Fruit fly (Drosophila melanogaster): Measurements from ENCODE around the gene GluRIIA.

The GluRIIA gene

DNA sequence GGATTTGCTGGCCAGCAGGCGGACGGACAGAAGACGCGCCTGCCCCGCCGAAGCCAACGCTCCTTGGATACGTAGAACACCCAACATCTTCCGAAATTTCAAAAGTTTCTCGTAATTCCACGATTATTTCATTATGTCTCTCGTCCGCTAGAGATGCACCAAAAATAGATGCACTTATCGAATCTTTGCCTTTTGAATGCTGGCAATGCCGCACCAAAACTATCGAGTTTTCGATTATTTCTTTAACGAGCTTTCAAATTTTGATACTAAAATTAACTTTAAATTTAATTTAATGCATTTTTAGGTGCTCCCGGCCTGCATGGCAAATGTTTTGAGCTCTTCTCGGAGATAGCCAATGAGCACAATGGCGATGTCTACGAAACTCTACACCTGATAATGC lies 22.8 kb upstream of the GluRIIA start, which contains the start of gene Coq6:
Gene Coq6 (minus strand): TSS at position 163 of the 400 bp plus-strand sequence.
- TF ChIP-seq Myc (optimal IDR thresholded peaks at IDR 0.05) (no peak), psq (optimal IDR thresholded peaks at IDR 0.05) (no peak), insv (optimal IDR thresholded peaks at IDR 0.05) (no peak), h (optimal IDR thresholded peaks at IDR 0.05) (no peak), Sin3A (optimal IDR thresholded peaks at IDR 0.05) (no peak), ttk (optimal IDR thresholded peaks at IDR 0.05) (no peak)

- no peak for TF ChIP-seq h (optimal IDR thresholded peaks at IDR 0.05)
These were observed 18.2 kb upstream of the GluRIIA start, which contains the start of gene tomb for dm6 chr2L:5536658-5537057. Gene tomb, minus strand, starts transcription at chr2L:5536758.

DNA sequence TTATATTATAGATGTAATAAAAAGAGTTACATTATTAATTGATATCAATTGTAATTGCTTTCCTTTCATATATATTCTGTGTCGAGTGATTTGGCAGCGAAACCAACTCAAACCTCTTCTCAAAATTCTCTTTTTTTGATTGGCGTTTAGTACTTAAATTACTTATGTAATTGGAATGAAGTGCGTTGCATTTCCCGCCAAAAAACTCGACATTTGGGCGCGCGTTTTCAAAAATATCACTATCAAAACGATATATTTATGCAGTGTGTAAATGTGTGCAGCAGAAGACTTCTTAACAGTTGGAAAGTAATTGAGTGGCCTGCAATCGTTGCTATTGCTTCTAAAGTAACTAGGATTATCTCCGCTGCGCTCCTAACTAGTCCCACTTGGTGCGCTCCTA lies 17.8 kb upstream of the GluRIIA start:
- TF ChIP-seq insv (optimal IDR thresholded peaks at IDR 0.05) (no peak), Sin3A (optimal IDR thresholded peaks at IDR 0.05) (no peak), ttk (optimal IDR thresholded peaks at IDR 0.05) (no peak), Myc (optimal IDR thresholded peaks at IDR 0.05) (no peak), h (optimal IDR thresholded peaks at IDR 0.05) (no peak), psq (optimal IDR thresholded peaks at IDR 0.05) (no peak)

DNA sequence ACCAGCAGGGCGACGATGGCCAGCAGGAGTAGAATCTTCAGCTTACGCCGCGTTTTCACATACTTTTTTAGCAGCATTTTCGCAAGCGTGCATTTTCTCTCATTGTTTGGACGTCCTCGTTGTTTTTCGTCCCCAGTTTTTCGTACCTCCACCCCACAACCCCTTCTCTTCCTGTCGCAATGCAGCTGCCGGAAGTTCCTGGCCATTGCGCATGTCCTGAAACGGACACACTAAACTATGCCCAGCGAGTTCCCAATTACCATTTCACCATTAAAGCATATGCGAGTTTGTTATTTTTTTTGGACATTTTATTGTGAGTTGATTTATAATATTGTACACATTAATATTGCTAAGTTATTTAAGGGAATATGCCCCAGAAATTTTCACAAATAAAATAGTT lies 15.8 kb upstream of the GluRIIA start, which contains the start of gene CG14015:
Gene CG14015 (minus strand): TSS at position 163 of the 400 bp plus-strand sequence.
- TF ChIP-seq ttk (optimal IDR thresholded peaks at IDR 0.05), result no peak
- no peak for TF ChIP-seq psq (optimal IDR thresholded peaks at IDR 0.05)
- no peak for TF ChIP-seq Sin3A (optimal IDR thresholded peaks at IDR 0.05)
- TF ChIP-seq h (optimal IDR thresholded peaks at IDR 0.05), result no peak
- TF ChIP-seq Myc (optimal IDR thresholded peaks at IDR 0.05), result no peak
- TF ChIP-seq insv (optimal IDR thresholded peaks at IDR 0.05), result no peak

DNA sequence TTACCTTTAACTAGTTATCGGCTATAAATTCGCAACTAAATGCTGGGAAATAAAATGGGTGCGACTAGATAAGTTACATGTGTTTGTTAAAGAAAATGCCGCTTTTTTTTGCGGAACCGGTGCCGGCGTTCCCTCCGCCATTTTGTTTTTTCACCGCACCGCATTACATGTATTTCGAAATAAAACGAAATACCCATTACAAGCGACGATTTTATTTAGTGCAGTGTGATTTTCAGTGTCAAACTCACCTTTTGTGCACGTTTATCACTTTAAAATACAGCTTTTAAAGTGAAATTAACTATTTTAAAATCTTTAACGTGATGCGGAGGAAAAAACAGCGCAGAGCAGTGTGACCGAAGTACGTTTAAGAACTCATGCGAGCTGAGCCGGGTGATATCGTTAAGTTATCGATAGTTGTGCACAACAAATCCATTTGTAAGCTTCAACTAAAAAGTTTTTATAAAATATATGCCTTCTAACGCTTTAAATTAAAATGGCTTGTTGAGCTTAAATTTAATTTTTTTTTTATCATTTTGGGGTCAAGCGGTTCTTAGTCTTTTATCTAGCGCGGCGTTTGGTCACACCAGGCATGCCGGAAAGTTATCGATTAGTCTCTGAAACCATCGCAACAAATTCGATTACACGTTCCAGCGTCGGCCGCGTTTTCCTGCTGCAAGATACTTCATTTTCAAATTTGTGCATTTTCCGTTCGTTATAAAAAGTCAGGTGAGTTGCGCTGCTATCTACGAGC lies 12.8 kb upstream of the GluRIIA start, which contains the start of the genes Hel25E and Lam:
Gene Hel25E (minus strand): TSS at position 380 of the 751 bp plus-strand sequence.
Gene Lam (plus strand): TSS at position 546 of the 751 bp plus-strand sequence.
- TF ChIP-seq h (optimal IDR thresholded peaks at IDR 0.05) (no peak), ttk (optimal IDR thresholded peaks at IDR 0.05) (no peak), Sin3A (optimal IDR thresholded peaks at IDR 0.05) (no peak), psq (optimal IDR thresholded peaks at IDR 0.05) (no peak), insv (optimal IDR thresholded peaks at IDR 0.05) (no peak), Myc (optimal IDR thresholded peaks at IDR 0.05) (no peak)

DNA sequence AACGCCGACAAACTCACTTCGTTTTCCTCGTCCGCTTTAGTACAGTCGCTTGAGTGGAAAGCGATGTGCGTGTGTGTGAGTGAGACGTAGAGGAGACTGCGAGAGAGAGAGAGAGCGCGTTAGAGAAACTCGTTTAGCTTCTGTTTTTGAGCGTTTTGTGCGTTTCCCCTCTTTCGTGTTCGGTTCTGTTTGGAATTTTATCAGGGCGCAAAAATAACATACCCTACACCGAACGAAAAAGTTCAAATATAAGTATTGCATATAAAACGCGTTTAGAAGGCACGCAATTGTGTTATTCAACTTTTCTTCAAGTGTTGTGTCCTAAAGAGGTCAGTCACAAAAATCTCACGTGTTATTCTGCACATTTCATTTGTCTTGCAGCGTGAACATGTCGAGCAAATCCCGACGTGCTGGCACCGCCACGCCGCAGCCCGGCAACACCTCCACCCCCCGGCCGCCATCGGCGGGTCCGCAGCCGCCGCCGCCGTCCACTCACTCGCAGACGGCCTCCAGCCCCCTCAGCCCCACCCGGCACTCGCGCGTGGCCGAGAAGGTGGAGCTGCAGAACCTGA lies 11.8 kb upstream of the GluRIIA start:
- TF ChIP-seq Sin3A (optimal IDR thresholded peaks at IDR 0.05), result no peak
- no peak for TF ChIP-seq h (optimal IDR thresholded peaks at IDR 0.05)
- no peak for TF ChIP-seq Myc (optimal IDR thresholded peaks at IDR 0.05)
- TF ChIP-seq insv (optimal IDR thresholded peaks at IDR 0.05), result no peak
- TF ChIP-seq psq (optimal IDR thresholded peaks at IDR 0.05), result no peak
- TF ChIP-seq ttk (optimal IDR thresholded peaks at IDR 0.05), result no peak

dm6 chr2L:5546207-5546517 lies 8.7 kb upstream of the GluRIIA start:
- TF ChIP-seq Sin3A (optimal IDR thresholded peaks at IDR 0.05), result no peak
- no peak for TF ChIP-seq insv (optimal IDR thresholded peaks at IDR 0.05)
- TF ChIP-seq psq (optimal IDR thresholded peaks at IDR 0.05), result no peak
- no peak for TF ChIP-seq Myc (optimal IDR thresholded peaks at IDR 0.05)
- no peak for TF ChIP-seq ttk (optimal IDR thresholded peaks at IDR 0.05)
- TF ChIP-seq h (optimal IDR thresholded peaks at IDR 0.05), result no peak

dm6 chr2L:5546518-5547287 lies 8.2 kb upstream of the GluRIIA start, which contains the start of gene Oscillin:
Gene Oscillin, plus strand, starts transcription at chr2L:5547086.
- TF ChIP-seq psq (optimal IDR thresholded peaks at IDR 0.05) (no peak), ttk (optimal IDR thresholded peaks at IDR 0.05) (no peak)

DNA sequence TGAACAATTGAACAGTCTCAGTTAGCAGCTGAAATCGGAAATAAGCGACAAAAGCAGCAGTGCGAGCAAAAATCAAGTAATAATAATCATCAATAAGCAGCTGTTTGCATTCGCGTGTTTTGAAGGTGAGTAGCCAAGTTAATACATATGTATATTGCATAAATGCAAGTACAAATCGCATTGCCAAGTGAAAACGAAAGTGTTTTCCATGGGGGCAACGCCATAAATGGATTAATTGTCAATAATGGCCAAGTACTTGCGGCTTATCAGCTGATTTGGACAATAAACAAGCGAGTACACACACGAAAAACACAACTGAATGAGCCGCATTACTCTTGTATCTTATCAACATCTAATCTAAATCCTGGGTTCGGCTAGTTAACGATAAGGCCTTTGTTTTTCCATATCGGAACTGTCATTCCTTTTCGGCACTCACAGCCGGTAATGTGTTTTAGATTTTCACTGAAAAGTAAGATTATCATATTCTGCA lies 7.5 kb upstream of the GluRIIA start:
- no peak for TF ChIP-seq insv (optimal IDR thresholded peaks at IDR 0.05)
- no peak for TF ChIP-seq psq (optimal IDR thresholded peaks at IDR 0.05)

DNA sequence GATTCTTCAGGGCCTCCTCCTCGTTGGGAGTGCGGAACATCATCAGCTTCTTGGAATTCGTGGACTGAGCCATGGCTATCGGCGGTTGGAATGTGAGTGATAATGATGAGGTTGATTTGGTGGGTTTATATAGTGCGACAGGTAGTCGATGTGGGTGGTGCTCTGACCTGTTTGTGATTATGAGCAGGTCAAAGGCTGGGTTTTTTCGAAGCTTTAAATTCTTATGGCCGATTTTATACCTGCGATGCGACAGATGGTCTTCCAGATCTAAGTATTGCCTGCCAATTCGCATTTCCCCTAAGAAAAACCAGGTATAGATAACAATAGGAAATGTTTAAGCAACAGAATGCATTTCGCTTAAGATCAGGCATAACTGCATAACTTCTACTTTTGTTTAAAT lies 4.1 kb upstream of the GluRIIA start, which contains the start of gene CG14014:
Gene CG14014 (minus strand): TSS at position 101 of the 400 bp plus-strand sequence.
- TF ChIP-seq Myc (optimal IDR thresholded peaks at IDR 0.05) (no peak), h (optimal IDR thresholded peaks at IDR 0.05) (no peak), insv (optimal IDR thresholded peaks at IDR 0.05) (no peak), ttk (optimal IDR thresholded peaks at IDR 0.05) (no peak), psq (optimal IDR thresholded peaks at IDR 0.05) (no peak), Sin3A (optimal IDR thresholded peaks at IDR 0.05) (no peak)

dm6 chr2L:5551538-5551937 lies 3.3 kb upstream of the GluRIIA start, which contains the start of gene CG18269:
Gene CG18269, plus strand, starts transcription at chr2L:5551838.
- TF ChIP-seq insv (optimal IDR thresholded peaks at IDR 0.05) (no peak), Myc (optimal IDR thresholded peaks at IDR 0.05) (no peak), Sin3A (optimal IDR thresholded peaks at IDR 0.05) (no peak), ttk (optimal IDR thresholded peaks at IDR 0.05) (no peak), h (optimal IDR thresholded peaks at IDR 0.05) (no peak), psq (optimal IDR thresholded peaks at IDR 0.05) (no peak)

- TF ChIP-seq psq (optimal IDR thresholded peaks at IDR 0.05), result no peak
- TF ChIP-seq Sin3A (optimal IDR thresholded peaks at IDR 0.05), result no peak
- TF ChIP-seq Myc (optimal IDR thresholded peaks at IDR 0.05), result no peak
- TF ChIP-seq insv (optimal IDR thresholded peaks at IDR 0.05), result no peak
These were observed 1.1 kb upstream of the GluRIIA start, which contains the start of the genes CG14013 and CG14017 for dm6 chr2L:5553750-5554149. Gene CG14013, minus strand, starts transcription at chr2L:5553850. Gene CG14017, plus strand, starts transcription at chr2L:5553897.
